Worm (Caenorhabditis elegans) whole organism, L3 larva: ENCODE data around the gene R04A9.7.

Source experiments
- R02D3.7 ChIP-seq: fragments of 150-350 bp; optimal IDR thresholded peaks from 2 replicates; lab custom pipeline; 2014; ENCODE audit warnings: missing biosample characterization, missing genetic modification characterization
- aly-2 ChIP-seq: fragments of 150-350 bp; optimal IDR thresholded peaks from 2 replicates; lab custom pipeline; 2014; ENCODE audit warnings: missing biosample characterization, missing genetic modification characterization
- ama-1 ChIP-seq: fragments of 150-350 bp; optimal IDR thresholded peaks from 2 replicates; lab custom pipeline; 2018
- ceh-28 ChIP-seq: fragments of 150-350 bp; optimal IDR thresholded peaks from 2 replicates; lab custom pipeline; 2014; ENCODE audit warnings: missing biosample characterization, missing genetic modification reagents, missing genetic modification characterization
- ceh-9 ChIP-seq: sonication (generic microtip); optimal IDR thresholded peaks from 2 replicates; lab custom pipeline; 2018; ENCODE audit warnings: missing biosample characterization, missing genetic modification characterization
- daf-12 ChIP-seq: fragments of 150-350 bp; optimal IDR thresholded peaks from 2 replicates; lab custom pipeline; 2014; ENCODE audit warnings: missing biosample characterization, missing genetic modification reagents, missing genetic modification characterization
- egl-27 ChIP-seq: sonication (generic microtip); optimal IDR thresholded peaks from 4 replicates; lab custom pipeline; 2017; ENCODE audit warnings: missing biosample characterization, missing genetic modification reagents, missing genetic modification characterization
- egl-5 ChIP-seq: fragments of 150-350 bp; optimal IDR thresholded peaks from 2 replicates; lab custom pipeline; 2017; ENCODE audit warnings: missing biosample characterization, missing genetic modification reagents, missing genetic modification characterization, inconsistent platforms
- elt-1 ChIP-seq: fragments of 150-350 bp; optimal IDR thresholded peaks from 2 replicates; lab custom pipeline; 2014; ENCODE audit warnings: missing biosample characterization, missing genetic modification characterization
- fkh-10 ChIP-seq: sonication (generic microtip); optimal IDR thresholded peaks from 2 replicates; lab custom pipeline; 2017; ENCODE audit warnings: missing biosample characterization, missing genetic modification reagents, missing genetic modification characterization
- fkh-2 ChIP-seq: fragments of 150-350 bp; optimal IDR thresholded peaks from 2 replicates; lab custom pipeline; 2014; ENCODE audit warnings: missing biosample characterization, missing genetic modification reagents, missing genetic modification characterization
- hmg-11 ChIP-seq: sonication (generic microtip); optimal IDR thresholded peaks from 2 replicates; lab custom pipeline; 2016; ENCODE audit warnings: missing genetic modification characterization, missing compliant biosample characterization
- jun-1 ChIP-seq: fragments of 150-350 bp; optimal IDR thresholded peaks from 2 replicates; lab custom pipeline; 2014; ENCODE audit warnings: missing biosample characterization, missing genetic modification reagents, missing genetic modification characterization
- lin-15B ChIP-seq: fragments of 150-350 bp; optimal IDR thresholded peaks from 2 replicates; lab custom pipeline; 2014; ENCODE audit warnings: missing biosample characterization, missing genetic modification characterization
- lsy-12 ChIP-seq: sonication (generic microtip); optimal IDR thresholded peaks from 2 replicates; lab custom pipeline; 2016; ENCODE audit warnings: mild to moderate bottlenecking, missing genetic modification characterization, missing compliant biosample characterization
- mdl-1 ChIP-seq: fragments of 150-350 bp; optimal IDR thresholded peaks from 2 replicates; lab custom pipeline; 2014; ENCODE audit warnings: missing biosample characterization, missing genetic modification characterization
- mml-1 ChIP-seq: fragments of 150-350 bp; sonication (generic microtip); optimal IDR thresholded peaks from 3 replicates; lab custom pipeline; 2014; ENCODE audit warnings: missing biosample characterization, missing genetic modification characterization
- nfya-1 ChIP-seq: sonication (generic microtip); optimal IDR thresholded peaks from 2 replicates; lab custom pipeline; 2017; ENCODE audit warnings: missing genetic modification characterization, mild to moderate bottlenecking, missing compliant biosample characterization, antibody characterized with exemption, moderate library complexity; ENCODE audit not compliant: insufficient read depth
- nhr-11 ChIP-seq: fragments of 150-350 bp; optimal IDR thresholded peaks from 2 replicates; lab custom pipeline; 2014; ENCODE audit warnings: missing biosample characterization, missing genetic modification characterization
- nhr-12 ChIP-seq: fragments of 150-350 bp; optimal IDR thresholded peaks from 2 replicates; lab custom pipeline; 2014; ENCODE audit warnings: missing biosample characterization, missing genetic modification characterization
- nhr-237 ChIP-seq: fragments of 150-350 bp; optimal IDR thresholded peaks from 2 replicates; lab custom pipeline; 2014; ENCODE audit warnings: missing biosample characterization, missing genetic modification characterization
- nhr-28 ChIP-seq: fragments of 150-350 bp; optimal IDR thresholded peaks from 2 replicates; lab custom pipeline; 2014; ENCODE audit warnings: missing biosample characterization, missing genetic modification characterization
- nhr-67 ChIP-seq: fragments of 150-350 bp; optimal IDR thresholded peaks from 2 replicates; lab custom pipeline; 2014; ENCODE audit warnings: missing biosample characterization, missing genetic modification characterization
- nhr-76 ChIP-seq: fragments of 150-350 bp; sonication (generic microtip); optimal IDR thresholded peaks from 5 replicates; lab custom pipeline; 2014; ENCODE audit warnings: missing biosample characterization, missing genetic modification characterization
- nhr-77 ChIP-seq: fragments of 150-350 bp; optimal IDR thresholded peaks from 2 replicates; lab custom pipeline; 2014; ENCODE audit warnings: missing biosample characterization, missing genetic modification characterization
- pha-4 ChIP-seq: fragments of 150-350 bp; optimal IDR thresholded peaks from 2 replicates; lab custom pipeline; 2014; ENCODE audit warnings: missing biosample characterization, missing genetic modification reagents, missing genetic modification characterization
- pqm-1 ChIP-seq: fragments of 150-350 bp; optimal IDR thresholded peaks from 2 replicates; lab custom pipeline; 2017; ENCODE audit warnings: missing biosample characterization, missing genetic modification characterization, inconsistent platforms
- sea-2 ChIP-seq: fragments of 150-350 bp; sonication (generic microtip); optimal IDR thresholded peaks from 4 replicates; lab custom pipeline; 2014; ENCODE audit warnings: missing biosample characterization, missing genetic modification reagents, missing genetic modification characterization
- skn-1 ChIP-seq: fragments of 150-350 bp; optimal IDR thresholded peaks from 2 replicates; lab custom pipeline; 2014; ENCODE audit warnings: missing biosample characterization, missing genetic modification characterization
- snpc-4 ChIP-seq: fragments of 150-350 bp; optimal IDR thresholded peaks from 2 replicates; lab custom pipeline; 2014; ENCODE audit warnings: missing biosample characterization, missing genetic modification characterization
- tbx-2 ChIP-seq: sonication (generic microtip); optimal IDR thresholded peaks from 2 replicates; lab custom pipeline; 2016; ENCODE audit warnings: mild to moderate bottlenecking, missing genetic modification characterization, missing compliant biosample characterization
- unc-62 ChIP-seq: fragments of 150-350 bp; sonication (generic microtip); optimal IDR thresholded peaks from 4 replicates; lab custom pipeline; 2014; ENCODE audit warnings: missing biosample characterization, missing genetic modification reagents, missing genetic modification characterization
- zag-1 ChIP-seq: fragments of 150-350 bp; optimal IDR thresholded peaks from 2 replicates; lab custom pipeline; 2014; ENCODE audit warnings: missing biosample characterization, missing genetic modification characterization
- ztf-11 ChIP-seq: fragments of 150-350 bp; optimal IDR thresholded peaks from 2 replicates; lab custom pipeline; 2014; ENCODE audit warnings: missing biosample characterization, missing genetic modification characterization
- ztf-4 ChIP-seq: fragments of 150-350 bp; optimal IDR thresholded peaks from 2 replicates; lab custom pipeline; 2014; ENCODE audit warnings: missing biosample characterization, missing genetic modification characterization

The R04A9.7 gene

ce11 chrX:381029-381428, 13.7 kb downstream of the R04A9.7 start:
- TF ChIP-seq fkh-2 (tag; lab: Kevin White, UChicago) (no peak), nhr-77 (tag; lab: Kevin White, UChicago) (no peak), lsy-12 (tag; lab: Kevin White, UChicago) (no peak), nfya-1 (tag; lab: Kevin White, UChicago) (no peak), nhr-76 (tag; lab: Kevin White, UChicago) (no peak), tbx-2 (tag; lab: Kevin White, UChicago) (no peak), daf-12 (tag; lab: Kevin White, UChicago) (no peak), pqm-1 (no peak), nhr-11 (no peak), egl-27 (tag; lab: Kevin White, UChicago) (no peak), nhr-67 (tag; lab: Kevin White, UChicago) (no peak), aly-2 (tag; lab: Kevin White, UChicago) (no peak), ceh-28 (tag; lab: Kevin White, UChicago) (no peak), jun-1 (no peak), ama-1 (lab: Kevin White, UChicago) (no peak), snpc-4 (no peak), pha-4 (tag; lab: Kevin White, UChicago) (peak; percentile 3), ceh-9 (no peak), ztf-4 (tag; lab: Kevin White, UChicago) (no peak), mdl-1 (tag; lab: Kevin White, UChicago) (no peak), nhr-237 (tag; lab: Kevin White, UChicago) (no peak), hmg-11 (tag; lab: Kevin White, UChicago) (peak; percentile 56), mml-1 (tag; lab: Kevin White, UChicago) (no peak), lin-15B (tag; lab: Kevin White, UChicago) (peak; percentile 1), sea-2 (GFP tag; lab: Kevin White, UChicago) (no peak), R02D3.7 (tag; lab: Kevin White, UChicago) (no peak)

ce11 chrX:380505-380904, 14.2 kb downstream of the R04A9.7 start, which contains the start of gene R04A9.3:
Gene R04A9.3 (minus strand): TSS chrX:380605.
- TF ChIP-seq egl-5 (no peak), lsy-12 (tag; lab: Kevin White, UChicago) (no peak), nhr-77 (tag; lab: Kevin White, UChicago) (no peak), nhr-237 (tag; lab: Kevin White, UChicago) (no peak), mdl-1 (tag; lab: Kevin White, UChicago) (no peak)

- no peak for TF ChIP-seq ama-1 (lab: Kevin White, UChicago)
Measured at ce11 chrX:371761-372285, 22.9 kb downstream of the R04A9.7 start, which contains the start of gene nrde-3. Gene nrde-3 (plus strand): TSS chrX:372235.

ce11 chrX:369923-370322, 24.8 kb downstream of the R04A9.7 start:
- TF ChIP-seq zag-1 (no peak), ama-1 (lab: Kevin White, UChicago) (no peak), ceh-28 (tag; lab: Kevin White, UChicago) (no peak), lsy-12 (tag; lab: Kevin White, UChicago) (no peak), unc-62 (no peak), hmg-11 (tag; lab: Kevin White, UChicago) (peak; percentile 55)

ce11 chrX:360479-360878, 34.2 kb downstream of the R04A9.7 start, which contains the start of gene C04E7.5:
Gene C04E7.5 (plus strand): TSS chrX:360779.
- no peak for TF ChIP-seq nhr-12 (tag; lab: Kevin White, UChicago)
- TF ChIP-seq pha-4 (tag; lab: Kevin White, UChicago) = no peak
- TF ChIP-seq fkh-10 = no peak
- no peak for TF ChIP-seq mdl-1 (tag; lab: Kevin White, UChicago)
- TF ChIP-seq elt-1 (tag; lab: Kevin White, UChicago) = no peak
- TF ChIP-seq nhr-28 = no peak
- no peak for TF ChIP-seq ztf-11 (tag; lab: Kevin White, UChicago)
- TF ChIP-seq pqm-1 = no peak
- no peak for TF ChIP-seq nhr-237 (tag; lab: Kevin White, UChicago)
- no peak for TF ChIP-seq egl-5
- no peak for TF ChIP-seq ceh-28 (tag; lab: Kevin White, UChicago)
- no peak for TF ChIP-seq zag-1
- TF ChIP-seq skn-1 (tag; lab: Kevin White, UChicago) = no peak
- TF ChIP-seq sea-2 (GFP tag; lab: Kevin White, UChicago) = no peak
- no peak for TF ChIP-seq daf-12 (tag; lab: Kevin White, UChicago)
